Worm (Caenorhabditis elegans): ENCODE measurements around the gene F57F4.2.

F57F4.2 gene

ce11 chrV:6414985-6415384, 25.5 kb upstream of the F57F4.2 start, which contains the start of gene cht-6:
Gene cht-6 (plus strand): TSS chrV:6414993.
- TF ChIP-seq isw-1 (GFP tag; IDR thresholded peaks at IDR 0.05) (no peak), swsn-7 (tag; optimal IDR thresholded peaks at IDR 0.05) (no peak), fkh-10 (GFP tag; optimal IDR thresholded peaks at IDR 0.05) (no peak), nhr-84 (tag; optimal IDR thresholded peaks at IDR 0.05) (no peak), ceh-8 (GFP tag; optimal IDR thresholded peaks at IDR 0.05) (no peak), unc-62 (GFP tag; optimal IDR thresholded peaks at IDR 0.05) (no peak), efl-3 (GFP tag; optimal IDR thresholded peaks at IDR 0.05) (no peak), snpc-4 (tag; optimal IDR thresholded peaks at IDR 0.05) (no peak), ceh-90 (tag; optimal IDR thresholded peaks at IDR 0.05) (no peak), ama-1 (optimal IDR thresholded peaks at IDR 0.05) (no peak), egl-27 (tag; optimal IDR thresholded peaks at IDR 0.05) (no peak), zag-1 (tag; optimal IDR thresholded peaks at IDR 0.05) (no peak), nhr-76 (tag; optimal IDR thresholded peaks at IDR 0.05) (no peak), fos-1 (tag; optimal IDR thresholded peaks at IDR 0.05) (no peak), ces-1 (GFP tag; optimal IDR thresholded peaks at IDR 0.05) (no peak), lin-39 (tag; optimal IDR thresholded peaks at IDR 0.05) (no peak), nhr-85 (tag) (no peak), ztf-11 (tag; optimal IDR thresholded peaks at IDR 0.05) (no peak), lin-15B (tag; optimal IDR thresholded peaks at IDR 0.05) (no peak), hpl-2 (GFP tag; optimal IDR thresholded peaks at IDR 0.05) (no peak)

ce11 chrV:6414469-6414868, 24.9 kb upstream of the F57F4.2 start:
- peak; percentile 51 for TF ChIP-seq elt-2 (tag; optimal IDR thresholded peaks at IDR 0.05)
- no peak for TF ChIP-seq swsn-7 (tag; optimal IDR thresholded peaks at IDR 0.05)
- no peak for TF ChIP-seq efl-1 (optimal IDR thresholded peaks at IDR 0.05)
- TF ChIP-seq efl-1 (GFP tag; optimal IDR thresholded peaks at IDR 0.05 in 1 of 2), result peak in 1 of 2 experiments; percentile 11
- no peak for TF ChIP-seq fos-1 (tag; optimal IDR thresholded peaks at IDR 0.05)

- TF ChIP-seq lin-35 (GFP tag; optimal IDR thresholded peaks at IDR 0.05) (peak in 1 of 2 experiments; percentile 5), elt-2 (tag; optimal IDR thresholded peaks at IDR 0.05) (peak; percentile 96), rnt-1 (tag; optimal IDR thresholded peaks at IDR 0.05) (no peak), hlh-17 (GFP tag; optimal IDR thresholded peaks at IDR 0.05; ENCODE audit: borderline replicate concordance) (no peak)
Measured at ce11 chrV:6413057-6413456, 23.5 kb upstream of the F57F4.2 start.

ce11 chrV:6411161-6411560, 21.6 kb upstream of the F57F4.2 start:
- TF ChIP-seq pax-3 (tag; optimal IDR thresholded peaks at IDR 0.05), result no peak
- no peak for TF ChIP-seq C04F5.9 (tag; optimal IDR thresholded peaks at IDR 0.05)
- TF ChIP-seq lin-35 (GFP tag; optimal IDR thresholded peaks at IDR 0.05), result peak in 1 of 2 experiments; percentile 14
- no peak for TF ChIP-seq nhr-12 (tag; optimal IDR thresholded peaks at IDR 0.05)
- no peak for TF ChIP-seq unc-30 (tag; optimal IDR thresholded peaks at IDR 0.05)
- TF ChIP-seq hpl-2 (GFP tag; optimal IDR thresholded peaks at IDR 0.05), result no peak
- no peak for TF ChIP-seq snpc-4 (tag; optimal IDR thresholded peaks at IDR 0.05)
- TF ChIP-seq ceh-63 (GFP tag; optimal IDR thresholded peaks at IDR 0.05), result no peak
- TF ChIP-seq hlh-4 (tag; optimal IDR thresholded peaks at IDR 0.05), result no peak
- TF ChIP-seq blmp-1 (tag; optimal IDR thresholded peaks at IDR 0.05), result no peak
- no peak for TF ChIP-seq snu-23 (GFP tag; optimal IDR thresholded peaks at IDR 0.05)
- TF ChIP-seq ztf-4 (tag; optimal IDR thresholded peaks at IDR 0.05), result no peak
- TF ChIP-seq ceh-88 (GFP tag; IDR thresholded peaks at IDR 0.05), result no peak
- no peak for TF ChIP-seq unc-130 (tag; optimal IDR thresholded peaks at IDR 0.05)
- no peak for TF ChIP-seq sptf-1 (tag; optimal IDR thresholded peaks at IDR 0.05)
- TF ChIP-seq C16A3.4 (tag; optimal IDR thresholded peaks at IDR 0.05), result no peak
- no peak for TF ChIP-seq lin-13 (GFP tag; optimal IDR thresholded peaks at IDR 0.05)
- TF ChIP-seq elt-3 (tag; optimal IDR thresholded peaks at IDR 0.05), result no peak
- TF ChIP-seq ets-5 (GFP tag; IDR thresholded peaks at IDR 0.05), result no peak
- no peak for TF ChIP-seq Y116A8C.19 (tag; optimal IDR thresholded peaks at IDR 0.05; ENCODE audit: borderline replicate concordance)
- TF ChIP-seq nhr-19 (GFP tag; conservative IDR thresholded peaks at IDR 0.05), result no peak
- no peak for TF ChIP-seq zag-1 (tag; optimal IDR thresholded peaks at IDR 0.05)
- no peak for TF ChIP-seq egl-27 (tag; optimal IDR thresholded peaks at IDR 0.05)
- TF ChIP-seq mdl-1 (tag; optimal IDR thresholded peaks at IDR 0.05), result peak in 1 of 2 experiments; percentile 8
- no peak for TF ChIP-seq tbx-2 (tag; optimal IDR thresholded peaks at IDR 0.05)
- no peak for TF ChIP-seq nhr-84 (tag; optimal IDR thresholded peaks at IDR 0.05)
- no peak for TF ChIP-seq xbp-1 (tag; optimal IDR thresholded peaks at IDR 0.05)
- no peak for TF ChIP-seq skn-1 (tag; optimal IDR thresholded peaks at IDR 0.05)
- no peak for TF ChIP-seq nhr-237 (tag; optimal IDR thresholded peaks at IDR 0.05)
- no peak for TF ChIP-seq fkh-10 (GFP tag; optimal IDR thresholded peaks at IDR 0.05)
- TF ChIP-seq ceh-8 (GFP tag; optimal IDR thresholded peaks at IDR 0.05), result no peak
- no peak for TF ChIP-seq isw-1 (GFP tag; IDR thresholded peaks at IDR 0.05)

Data from whole organism, L1 larva.